Worm (Caenorhabditis elegans) whole organism, late embryonic: ENCODE results near the gene C05D12.2.

ENCODE experiments used
- ama-1 ChIP-seq: fragments of 150-350 bp; optimal IDR thresholded peaks from 2 replicates; lab custom pipeline; 2014
- ceh-14 ChIP-seq: sonication (generic microtip); optimal IDR thresholded peaks from 2 replicates; lab custom pipeline; 2016; ENCODE audit warnings: missing genotype, missing genetic modification characterization, missing compliant biosample characterization
- ceh-48 ChIP-seq: sonication (generic microtip); optimal IDR thresholded peaks from 2 replicates; lab custom pipeline; 2016; ENCODE audit warnings: missing genetic modification characterization, inconsistent platforms, missing compliant biosample characterization
- che-1 ChIP-seq: sonication (generic microtip); optimal IDR thresholded peaks from 2 replicates; lab custom pipeline; 2016; ENCODE audit warnings: mild to moderate bottlenecking, missing genetic modification characterization, missing compliant biosample characterization
- elt-2 ChIP-seq: sonication (generic microtip); optimal IDR thresholded peaks from 2 replicates; lab custom pipeline; 2016; ENCODE audit warnings: missing genetic modification reagents, missing genetic modification characterization, missing compliant biosample characterization
- fkh-10 ChIP-seq: fragments of 150-350 bp; optimal IDR thresholded peaks from 2 replicates; lab custom pipeline; 2014; ENCODE audit warnings: missing biosample characterization, missing genetic modification reagents, missing genetic modification characterization
- hlh-13 ChIP-seq: fragments of 200-800 bp; sonication (Bioruptor generic); optimal IDR thresholded peaks from 2 replicates; lab custom pipeline; 2018; ENCODE audit warnings: mild to moderate bottlenecking, missing genetic modification characterization, missing compliant biosample characterization
- lim-6 ChIP-seq: sonication (generic microtip); optimal IDR thresholded peaks from 2 replicates; lab custom pipeline; 2016; ENCODE audit warnings: missing genetic modification characterization, missing compliant biosample characterization
- pha-4 ChIP-seq: fragments of 150-350 bp; optimal IDR thresholded peaks from 2 replicates; lab custom pipeline; 2018; ENCODE audit warnings: missing biosample characterization, missing genetic modification reagents, missing genetic modification characterization
- pqm-1 ChIP-seq: sonication (generic microtip); optimal IDR thresholded peaks from 2 replicates; lab custom pipeline; 2016; ENCODE audit warnings: missing genetic modification characterization, missing compliant biosample characterization
- unc-86 ChIP-seq: sonication (generic microtip); optimal IDR thresholded peaks from 2 replicates; lab custom pipeline; 2016; ENCODE audit warnings: missing genetic modification characterization, missing compliant biosample characterization

- TF ChIP-seq hlh-13 (GFP tag; lab: Kevin White, UChicago) = no peak
- TF ChIP-seq pqm-1 (tag; lab: Kevin White, UChicago) = no peak
- no peak for TF ChIP-seq ama-1 (lab: Kevin White, UChicago)
- no peak for TF ChIP-seq che-1 (tag; lab: Kevin White, UChicago)
- no peak for TF ChIP-seq lim-6 (tag; lab: Kevin White, UChicago)
- no peak for TF ChIP-seq unc-86 (tag; lab: Kevin White, UChicago)
- no peak for TF ChIP-seq pha-4 (tag; lab: Kevin White, UChicago)
- TF ChIP-seq ceh-14 (tag; lab: Kevin White, UChicago) = no peak
- TF ChIP-seq ceh-48 (tag; lab: Kevin White, UChicago) = no peak
- TF ChIP-seq elt-2 = no peak
- no peak for TF ChIP-seq fkh-10 (GFP tag; lab: Kevin White, UChicago)
Observed at ce11 chrII:11398787-11399186, 19.3 kb upstream of the C05D12.2 start.
